Fruit fly (Drosophila melanogaster) whole organism, embryonic: ENCODE measurements around the gene RapGAP1.

Experiments used
- Awh ChIP-seq: fragments of 200-800 bp; sonication (Bioruptor generic); IDR thresholded peaks from 2 replicates; pipeline ENCODE4, ENCODE4 v1.3.6; 2022; ENCODE audit warnings: missing biosample characterization, missing genetic modification characterization
- Blimp-1 ChIP-seq: fragments of 200-800 bp; sonication (Bioruptor generic); optimal IDR thresholded peaks from 3 replicates; lab custom pipeline; 2018; ENCODE audit warnings: missing biosample characterization, missing genetic modification characterization, mild to moderate bottlenecking, moderate library complexity, missing genetic modification reagents
- CG10274 ChIP-seq: fragments of 200-800 bp; sonication (Bioruptor generic); optimal IDR thresholded peaks from 3 replicates; lab custom pipeline; 2017; ENCODE audit warnings: missing biosample characterization, mild to moderate bottlenecking, missing genetic modification characterization
- CG10959 ChIP-seq: fragments of 200-800 bp; sonication (Bioruptor generic); IDR thresholded peaks from 2 replicates; pipeline ENCODE4 v1.3.6; 2022; ENCODE audit warnings: missing biosample characterization, missing genetic modification characterization
- CG11560 ChIP-seq: fragments of 200-800 bp; sonication (Bioruptor generic); IDR thresholded peaks from 3 replicates; pipeline ENCODE4 v1.3.6; 2022; ENCODE audit warnings: missing biosample characterization, missing genetic modification characterization
- CG12942 ChIP-seq: fragments of 200-800 bp; sonication (Bioruptor generic); optimal IDR thresholded peaks from 3 replicates; lab custom pipeline; 2016; ENCODE audit warnings: missing biosample characterization, missing genetic modification characterization
- CG1529 ChIP-seq: fragments of 200-800 bp; sonication (Bioruptor generic); optimal IDR thresholded peaks from 3 replicates; lab custom pipeline; 2018; ENCODE audit warnings: missing biosample characterization, missing genetic modification characterization
- CG17385 ChIP-seq: fragments of 200-800 bp; sonication (Bioruptor generic); optimal IDR thresholded peaks from 3 replicates; lab custom pipeline; 2018; ENCODE audit warnings: missing biosample characterization, mild to moderate bottlenecking, missing genetic modification characterization
- CG32532 ChIP-seq: fragments of 200-800 bp; sonication (Bioruptor generic); IDR thresholded peaks from 2 replicates; pipeline ENCODE4 v1.3.6; 2022; ENCODE audit warnings: missing biosample characterization, missing genetic modification characterization
- CG3407 ChIP-seq: fragments of 200-800 bp; sonication (Bioruptor generic); optimal IDR thresholded peaks from 2 replicates; lab custom pipeline; 2018; ENCODE audit warnings: missing biosample characterization, mild to moderate bottlenecking, missing genetic modification characterization
- CG4282 ChIP-seq: fragments of 200-800 bp; sonication (Bioruptor generic); optimal IDR thresholded peaks from 2 replicates; lab custom pipeline; 2016; ENCODE audit warnings: missing biosample characterization, missing genetic modification characterization
- CG6654 ChIP-seq: fragments of 200-800 bp; sonication (Bioruptor generic); optimal IDR thresholded peaks from 2 replicates; lab custom pipeline; 2017; ENCODE audit warnings: missing biosample characterization, mild to moderate bottlenecking, missing genetic modification characterization
- CG7357 ChIP-seq: fragments of 200-800 bp; sonication (Bioruptor generic); IDR thresholded peaks from 3 replicates; pipeline ENCODE4 v1.3.6; 2022; ENCODE audit warnings: missing biosample characterization, missing genetic modification characterization
- CG7839 ChIP-seq: fragments of 200-800 bp; sonication (Bioruptor generic); optimal IDR thresholded peaks from 3 replicates; lab custom pipeline; 2018; ENCODE audit warnings: missing biosample characterization, mild to moderate bottlenecking, missing genetic modification characterization, moderate library complexity
- CG9797 ChIP-seq: fragments of 200-800 bp; sonication (Bioruptor generic); optimal IDR thresholded peaks from 3 replicates; lab custom pipeline; 2018; ENCODE audit warnings: missing biosample characterization, mild to moderate bottlenecking, missing genetic modification characterization
- CHES-1-like ChIP-seq: fragments of 200-800 bp; sonication (Bioruptor generic); optimal IDR thresholded peaks from 2 replicates; lab custom pipeline; 2016; ENCODE audit warnings: missing biosample characterization, missing genetic modification characterization
- Dbx ChIP-seq: fragments of 200-800 bp; sonication (Bioruptor generic); IDR thresholded peaks from 3 replicates; pipeline ENCODE4 v1.3.6; 2022; ENCODE audit warnings: missing biosample characterization, missing genetic modification characterization
- Dfd ChIP-seq, 2 experiments: fragments of >200 bp; optimal IDR thresholded peaks; 2 replicates each; lab custom pipeline; 2017; ENCODE audit warnings: missing biosample characterization in 2 of 2, missing genetic modification characterization in 2 of 2
- Fer3 ChIP-seq: fragments of 200-800 bp; sonication (Bioruptor generic); optimal IDR thresholded peaks from 2 replicates; lab custom pipeline; 2018; ENCODE audit warnings: missing biosample characterization, mild to moderate bottlenecking, missing genetic modification characterization, moderate library complexity
- H2.0 ChIP-seq: fragments of 200-800 bp; sonication (Bioruptor generic); IDR thresholded peaks from 2 replicates; pipeline ENCODE4 v1.3.6; 2022; ENCODE audit warnings: missing biosample characterization, missing genetic modification characterization
- HLHmδ ChIP-seq: fragments of 200-800 bp; sonication (Bioruptor generic); optimal IDR thresholded peaks from 2 replicates; lab custom pipeline; 2018; ENCODE audit warnings: missing biosample characterization, mild to moderate bottlenecking, missing genetic modification characterization, moderate library complexity
- HmgD ChIP-seq: fragments of 200-800 bp; sonication (Bioruptor generic); optimal IDR thresholded peaks from 3 replicates; lab custom pipeline; 2016; ENCODE audit warnings: missing biosample characterization, missing genetic modification characterization
- HmgZ ChIP-seq: fragments of 200-800 bp; sonication (Bioruptor generic); optimal IDR thresholded peaks from 2 replicates; lab custom pipeline; 2018; ENCODE audit warnings: missing biosample characterization, mild to moderate bottlenecking, missing genetic modification characterization
- Hmx ChIP-seq: fragments of 200-800 bp; sonication (Bioruptor generic); optimal IDR thresholded peaks from 2 replicates; lab custom pipeline; 2016; ENCODE audit warnings: missing biosample characterization, missing genetic modification characterization
- Hr51 ChIP-seq, 2 experiments: fragments of 200-800 bp; sonication (Bioruptor generic); optimal IDR thresholded peaks; 2 replicates in 1 of 2; 3 replicates in 1 of 2; lab custom pipeline; 2016 to 2018; ENCODE audit warnings: missing biosample characterization in 2 of 2, missing genetic modification characterization in 2 of 2, mild to moderate bottlenecking in 1 of 2, moderate library complexity in 1 of 2
- MBD-R2 ChIP-seq: fragments of 200-800 bp; sonication (Bioruptor generic); IDR thresholded peaks from 2 replicates; pipeline ENCODE4 v1.3.6; 2022; ENCODE audit warnings: missing biosample characterization, missing genetic modification characterization
- Meics ChIP-seq: fragments of 200-800 bp; sonication (Bioruptor generic); optimal IDR thresholded peaks from 2 replicates; lab custom pipeline; 2017; ENCODE audit warnings: missing biosample characterization, mild to moderate bottlenecking, missing genetic modification characterization
- Mes4 ChIP-seq: fragments of 200-800 bp; sonication (Bioruptor generic); optimal IDR thresholded peaks from 2 replicates; lab custom pipeline; 2016; ENCODE audit warnings: missing biosample characterization, missing genetic modification characterization
- NC2α ChIP-seq: fragments of 200-800 bp; sonication (Bioruptor generic); optimal IDR thresholded peaks from 2 replicates; lab custom pipeline; 2016; ENCODE audit warnings: missing biosample characterization, missing genetic modification characterization
- Pdp1 ChIP-seq, 2 experiments: fragments of 200-800 bp; sonication (Bioruptor generic); optimal IDR thresholded peaks; 3 replicates each; lab custom pipeline; 2016; ENCODE audit warnings: missing biosample characterization in 2 of 2, missing genetic modification characterization in 2 of 2, mild to moderate bottlenecking in 1 of 2, moderate library complexity in 1 of 2
- Rfx ChIP-seq: fragments of 200-800 bp; sonication (Bioruptor generic); IDR thresholded peaks from 2 replicates; pipeline ENCODE4 v1.3.6; 2022; ENCODE audit warnings: missing biosample characterization, missing genetic modification characterization
- ab ChIP-seq: fragments of 200-800 bp; sonication (Bioruptor generic); optimal IDR thresholded peaks from 2 replicates; lab custom pipeline; 2016; ENCODE audit warnings: missing biosample characterization, missing genetic modification characterization
- ac ChIP-seq: fragments of 200-800 bp; sonication (Bioruptor generic); optimal IDR thresholded peaks from 3 replicates; lab custom pipeline; 2017; ENCODE audit warnings: missing biosample characterization, mild to moderate bottlenecking, missing genetic modification characterization
- amos ChIP-seq: fragments of 200-800 bp; sonication (Bioruptor generic); IDR thresholded peaks from 2 replicates; pipeline ENCODE4 v1.3.6; 2022; ENCODE audit warnings: missing biosample characterization, missing genetic modification characterization; ENCODE audit not compliant: partially characterized antibody
- ase ChIP-seq: fragments of 200-800 bp; sonication (Bioruptor generic); IDR thresholded peaks from 3 replicates; pipeline ENCODE4 v1.3.6; 2022; ENCODE audit warnings: missing biosample characterization, missing genetic modification characterization
- cad ChIP-seq: fragments of >200 bp; optimal IDR thresholded peaks from 2 replicates; lab custom pipeline; 2017; ENCODE audit warnings: missing biosample characterization, missing genetic modification characterization
- cg ChIP-seq: fragments of 200-800 bp; sonication (Bioruptor generic); optimal IDR thresholded peaks from 3 replicates; lab custom pipeline; 2019; ENCODE audit warnings: missing biosample characterization, mild to moderate bottlenecking, missing genetic modification characterization, moderate library complexity
- chn ChIP-seq: fragments of 200-800 bp; sonication (Bioruptor generic); optimal IDR thresholded peaks from 2 replicates; lab custom pipeline; 2016; ENCODE audit warnings: missing biosample characterization, missing genetic modification characterization
- da ChIP-seq: fragments of 200-800 bp; sonication (Bioruptor generic); optimal IDR thresholded peaks from 2 replicates; lab custom pipeline; 2016; ENCODE audit warnings: missing biosample characterization, missing genetic modification characterization
- dpn ChIP-seq, 2 experiments: fragments of 200-800 bp; sonication (Bioruptor generic); optimal IDR thresholded peaks; 3 replicates each; lab custom pipeline; 2016; ENCODE audit warnings: missing biosample characterization in 2 of 2, missing genetic modification characterization in 2 of 2
- emc ChIP-seq: fragments of 200-800 bp; sonication (Bioruptor generic); optimal IDR thresholded peaks from 2 replicates; lab custom pipeline; 2016; ENCODE audit warnings: missing biosample characterization, missing genetic modification characterization
- ftz-f1 ChIP-seq: fragments of 200-800 bp; sonication (Bioruptor generic); optimal IDR thresholded peaks from 2 replicates; lab custom pipeline; 2016; ENCODE audit warnings: missing biosample characterization, missing genetic modification characterization
- gce ChIP-seq: fragments of 200-800 bp; sonication (Bioruptor generic); IDR thresholded peaks from 3 replicates; pipeline ENCODE4 v1.3.6; 2022; ENCODE audit warnings: missing biosample characterization, missing genetic modification characterization
- hb ChIP-seq: fragments of 200-800 bp; sonication (Bioruptor generic); IDR thresholded peaks from 3 replicates; pipeline ENCODE4 v1.3.6; 2022; ENCODE audit warnings: missing biosample characterization, missing genetic modification characterization; ENCODE audit not compliant: partially characterized antibody
- luna ChIP-seq: fragments of 200-800 bp; sonication (Bioruptor generic); optimal IDR thresholded peaks from 2 replicates; lab custom pipeline; 2016; ENCODE audit warnings: missing biosample characterization, missing genetic modification characterization
- pzg ChIP-seq: fragments of 200-800 bp; sonication (Bioruptor generic); optimal IDR thresholded peaks from 3 replicates; lab custom pipeline; 2018; ENCODE audit warnings: missing biosample characterization, mild to moderate bottlenecking, missing genetic modification characterization, moderate library complexity
- sens-2 ChIP-seq: fragments of 200-800 bp; sonication (Bioruptor generic); IDR thresholded peaks from 2 replicates; pipeline ENCODE4 v1.3.6; 2022; ENCODE audit warnings: missing biosample characterization, missing genetic modification characterization
- stc ChIP-seq: fragments of 200-800 bp; sonication (Bioruptor generic); IDR thresholded peaks from 2 replicates; pipeline ENCODE4 v1.3.6; 2022; ENCODE audit warnings: missing biosample characterization, missing genetic modification characterization
- stwl ChIP-seq: fragments of 200-800 bp; sonication (Bioruptor generic); optimal IDR thresholded peaks from 3 replicates; lab custom pipeline; 2018; ENCODE audit warnings: missing biosample characterization, mild to moderate bottlenecking, missing genetic modification characterization, moderate library complexity
- trem ChIP-seq: fragments of 200-800 bp; optimal IDR thresholded peaks from 3 replicates; lab custom pipeline; 2019; ENCODE audit warnings: missing biosample characterization, mild to moderate bottlenecking, missing genetic modification characterization, moderate library complexity
- zfh1 ChIP-seq: fragments of 200-800 bp; sonication (Bioruptor generic); IDR thresholded peaks from 3 replicates; pipeline ENCODE4 v1.3.6; 2022; ENCODE audit warnings: missing biosample characterization, missing genetic modification characterization

RapGAP1 gene

dm6 chr2L:7534917-7535316, 43.9 kb downstream of the RapGAP1 start (continued):
- TF ChIP-seq ase: peak; percentile 85; the same call in 2 of the 3 replicates
- peak; percentile 78 for TF ChIP-seq chn
- TF ChIP-seq trem (tag; lab: Kevin White, UChicago): peak; percentile 65
- peak; percentile 37; the same call in 1 of the 3 replicates for TF ChIP-seq CG11560
- no peak for TF ChIP-seq CG9797 (GFP tag; lab: Kevin White, UChicago)
- peak; percentile 97 for TF ChIP-seq CG32532 (GFP tag; lab: Robert Waterston, UW)
- peak; percentile 62 for TF ChIP-seq NC2α (GFP tag; lab: Kevin White, UChicago)
- TF ChIP-seq CG17385 (GFP tag; lab: Kevin White, UChicago): peak; percentile 59
- peak; percentile 10 for TF ChIP-seq luna (GFP tag; lab: Kevin White, UChicago)
- peak; percentile 65 for TF ChIP-seq H2.0 (GFP tag; lab: Robert Waterston, UW)
- TF ChIP-seq HmgD (GFP tag; lab: Kevin White, UChicago): peak; percentile 86
- TF ChIP-seq CG12942 (GFP tag; lab: Kevin White, UChicago): peak; percentile 62
- peak; percentile 81 for TF ChIP-seq HmgZ (tag; lab: Kevin White, UChicago)
- peak; percentile 80 for TF ChIP-seq CG10959 (GFP tag; lab: Robert Waterston, UW)
- TF ChIP-seq Dfd (GFP tag; optimal IDR thresholded peaks at IDR 0.05; lab: Kevin White, UChicago): no peak
- TF ChIP-seq CG3407 (GFP tag; lab: Kevin White, UChicago): peak; percentile 60
- TF ChIP-seq CG6654 (GFP tag; lab: Kevin White, UChicago): peak; percentile 80
- peak; percentile 92 for TF ChIP-seq Rfx (GFP tag; lab: Robert Waterston, UW)
- peak; percentile 87 for TF ChIP-seq zfh1 (GFP tag; lab: Robert Waterston, UW)
- TF ChIP-seq cad (GFP tag; lab: Kevin White, UChicago): no peak
- peak; percentile 75 for TF ChIP-seq stwl (tag; lab: Kevin White, UChicago)
- TF ChIP-seq CG7357 (GFP tag; lab: Robert Waterston, UW): peak; percentile 56; the same call in 1 of the 3 replicates
- TF ChIP-seq Dbx (GFP tag; lab: Robert Waterston, UW): peak; percentile 89
- TF ChIP-seq Meics (GFP tag; lab: Kevin White, UChicago): peak; percentile 82
- peak; percentile 69 for TF ChIP-seq CHES-1-like (GFP tag; lab: Kevin White, UChicago)
- peak; percentile 82 for TF ChIP-seq Fer3 (tag; lab: Kevin White, UChicago)
- peak; percentile 8 for TF ChIP-seq pzg (GFP tag; lab: Kevin White, UChicago)
- peak; percentile 52 for TF ChIP-seq ab (GFP tag; lab: Kevin White, UChicago)
- peak; percentile 46 for TF ChIP-seq CG1529
- TF ChIP-seq sens-2 (GFP tag; lab: Robert Waterston, UW): peak; percentile 69
- peak; percentile 78 for TF ChIP-seq Blimp-1 (GFP tag; lab: Kevin White, UChicago)
- TF ChIP-seq hb (GFP tag; lab: Robert Waterston, UW): no peak
- no peak for TF ChIP-seq Hmx (GFP tag; lab: Kevin White, UChicago)
- TF ChIP-seq MBD-R2: no peak; the same call in 1 of the 2 replicates
- TF ChIP-seq gce (GFP tag; lab: Robert Waterston, UW): peak; percentile 88
- TF ChIP-seq CG10274 (GFP tag; lab: Kevin White, UChicago): peak; percentile 18
- peak; percentile 64; the same call in 1 of the 2 replicates for TF ChIP-seq stc (GFP tag; lab: Robert Waterston, UW)
- TF ChIP-seq CG4282: peak; percentile 18
- peak; percentile 60 to 64 for TF ChIP-seq Hr51 (GFP tag; optimal IDR thresholded peaks at IDR 0.05; lab: Kevin White, UChicago)
- no peak for TF ChIP-seq cg (GFP tag; lab: Kevin White, UChicago)
- peak; percentile 80 for TF ChIP-seq Mes4 (GFP tag; lab: Kevin White, UChicago)
- TF ChIP-seq CG7839 (tag; lab: Kevin White, UChicago): peak; percentile 81
- TF ChIP-seq amos (GFP tag; lab: Robert Waterston, UW): peak; percentile 31; the same call in 1 of the 2 replicates
- TF ChIP-seq ftz-f1 (GFP tag; lab: Kevin White, UChicago): peak; percentile 13
- peak; percentile 91 for TF ChIP-seq HLHmδ
- peak; percentile 17 for TF ChIP-seq emc (GFP tag; lab: Kevin White, UChicago)
- TF ChIP-seq dpn (GFP tag; optimal IDR thresholded peaks at IDR 0.05; lab: Kevin White, UChicago): peak; percentile 86 to 90
- TF ChIP-seq Pdp1 (GFP tag; optimal IDR thresholded peaks at IDR 0.05; lab: Kevin White, UChicago): peak; percentile 68 to 81
- peak; percentile 83 for TF ChIP-seq Awh (GFP tag; lab: Robert Waterston, UW)
- peak; percentile 55 for TF ChIP-seq ac
- peak; percentile 42 for TF ChIP-seq da
